Fruit fly (Drosophila melanogaster): ENCODE measurements around the gene CG34462.

dm6 chr3L:8329005-8329404, 622 bp downstream of the CG34462 start:
- no peak for TF ChIP-seq CG14711 (tag; optimal IDR thresholded peaks at IDR 0.05)
- no peak for TF ChIP-seq CG7045 (GFP tag; optimal IDR thresholded peaks at IDR 0.05)
- no peak for TF ChIP-seq bab1 (GFP tag; optimal IDR thresholded peaks at IDR 0.05)
- TF ChIP-seq Mnt (GFP tag; optimal IDR thresholded peaks at IDR 0.05), result no peak
